Worm (Caenorhabditis elegans) whole organism, L4 larva: Measurements from ENCODE around the gene T06F4.1.

Experiments
- D1046.2 ChIP-seq: fragments of 200-800 bp; sonication (Bioruptor generic); IDR thresholded peaks from 2 replicates; pipeline ENCODE4 v1.3.6; 2022; ENCODE audit warnings: missing genetic modification characterization, missing compliant biosample characterization
- F26F4.8 ChIP-seq: fragments of 200-800 bp; sonication (Bioruptor generic); conservative IDR thresholded peaks from 2 replicates; pipeline ENCODE4 v1.3.6; 2022; ENCODE audit warnings: missing genetic modification characterization, missing compliant biosample characterization
- F44E2.7 ChIP-seq: fragments of 200-800 bp; sonication (Bioruptor generic); IDR thresholded peaks from 2 replicates; pipeline ENCODE4 v2.1.2; 2022; ENCODE audit warnings: missing genetic modification characterization, missing compliant biosample characterization
- Y5F2A.4 ChIP-seq: fragments of 200-800 bp; sonication (Bioruptor generic); optimal IDR thresholded peaks from 2 replicates; lab custom pipeline; 2018; ENCODE audit warnings: mild to moderate bottlenecking, missing genetic modification characterization, missing compliant biosample characterization
- arid-1 ChIP-seq: fragments of 200-800 bp; sonication (Bioruptor generic); conservative IDR thresholded peaks from 2 replicates; pipeline ENCODE4 v1.3.6; 2022; ENCODE audit warnings: missing genetic modification reagents, missing genetic modification characterization, missing compliant biosample characterization
- ceh-20 ChIP-seq: fragments of 200-800 bp; sonication (Bioruptor generic); IDR thresholded peaks from 2 replicates; pipeline ENCODE4 v1.3.6; 2022; ENCODE audit warnings: missing genetic modification reagents, missing genetic modification characterization, missing compliant biosample characterization
- ceh-28 ChIP-seq: fragments of 150-350 bp; optimal IDR thresholded peaks from 2 replicates; lab custom pipeline; 2014; ENCODE audit warnings: missing biosample characterization, missing genetic modification reagents, missing genetic modification characterization
- ceh-32 ChIP-seq: sonication (generic microtip); optimal IDR thresholded peaks from 2 replicates; lab custom pipeline; 2016; ENCODE audit warnings: mild to moderate bottlenecking, missing genetic modification characterization, missing compliant biosample characterization; ENCODE audit not compliant: poor library complexity
- ceh-44 ChIP-seq: fragments of 200-800 bp; sonication (Bioruptor generic); IDR thresholded peaks from 2 replicates; pipeline ENCODE4 v1.3.6; 2022; ENCODE audit warnings: missing genetic modification reagents, missing genetic modification characterization, missing compliant biosample characterization
- ces-1 ChIP-seq: fragments of 150-350 bp; sonication (generic microtip); optimal IDR thresholded peaks from 4 replicates; lab custom pipeline; 2014; ENCODE audit warnings: missing biosample characterization, missing genetic modification reagents, missing genetic modification characterization
- cey-2 ChIP-seq: sonication (generic microtip); optimal IDR thresholded peaks from 3 replicates; lab custom pipeline; 2017; ENCODE audit warnings: missing genetic modification characterization, mild to moderate bottlenecking, missing compliant biosample characterization, antibody characterized with exemption, borderline replicate concordance; ENCODE audit not compliant: insufficient read depth
- daf-16 ChIP-seq, 3 experiments: sonication (generic microtip); optimal IDR thresholded peaks; 2 replicates each; lab custom pipeline; 2016 to 2017; ENCODE audit warnings: missing genetic modification characterization in 3 of 3, missing genetic modification reagents in 3 of 3, mild to moderate bottlenecking in 2 of 3, missing compliant biosample characterization in 2 of 3, missing biosample characterization in 1 of 3, moderate library complexity in 1 of 3
- dmd-6 ChIP-seq: fragments of 200-800 bp; sonication (Bioruptor generic); IDR thresholded peaks from 2 replicates; pipeline ENCODE4 v1.3.6; 2022; ENCODE audit warnings: missing genetic modification reagents, missing genetic modification characterization, missing compliant biosample characterization
- duxl-1 ChIP-seq: sonication (generic microtip); optimal IDR thresholded peaks from 2 replicates; lab custom pipeline; 2016; ENCODE audit warnings: mild to moderate bottlenecking, missing genetic modification characterization, moderate library complexity, missing compliant biosample characterization; ENCODE audit not compliant: poor library complexity
- dve-1 ChIP-seq: sonication (generic microtip); optimal IDR thresholded peaks from 2 replicates; lab custom pipeline; 2017; ENCODE audit warnings: antibody characterized with exemption, mild to moderate bottlenecking, missing genetic modification characterization, missing compliant biosample characterization; ENCODE audit not compliant: insufficient read depth
- fkh-10 ChIP-seq: fragments of 150-350 bp; optimal IDR thresholded peaks from 2 replicates; lab custom pipeline; 2014; ENCODE audit warnings: missing biosample characterization, missing genetic modification reagents, missing genetic modification characterization
- hlh-11 ChIP-seq: fragments of 200-800 bp; sonication (Bioruptor generic); optimal IDR thresholded peaks from 2 replicates; lab custom pipeline; 2018; ENCODE audit warnings: mild to moderate bottlenecking, missing genetic modification characterization, missing compliant biosample characterization
- lim-7 ChIP-seq: fragments of 200-800 bp; sonication (Bioruptor generic); IDR thresholded peaks from 2 replicates; pipeline ENCODE4 v1.3.6; 2022; ENCODE audit warnings: missing genetic modification characterization, missing compliant biosample characterization
- lin-39 ChIP-seq: fragments of 150-350 bp; optimal IDR thresholded peaks from 2 replicates; lab custom pipeline; 2014; ENCODE audit warnings: missing biosample characterization, missing genetic modification reagents, missing genetic modification characterization
- lir-3 ChIP-seq: sonication (generic microtip); optimal IDR thresholded peaks from 2 replicates; lab custom pipeline; 2016; ENCODE audit warnings: mild to moderate bottlenecking, missing genetic modification characterization, missing compliant biosample characterization
- lsy-2 ChIP-seq, 2 experiments: fragments of 150-350 bp in 1 of 2; sonication (generic microtip) in 1 of 2; optimal IDR thresholded peaks; 2 replicates each; lab custom pipeline; 2014 to 2017; ENCODE audit warnings: missing biosample characterization in 2 of 2, missing genetic modification characterization in 2 of 2
- mep-1 ChIP-seq: fragments of 150-350 bp; sonication (generic microtip); optimal IDR thresholded peaks from 3 replicates; lab custom pipeline; 2014; ENCODE audit warnings: missing biosample characterization, missing genetic modification characterization
- nhr-11 ChIP-seq: fragments of 150-350 bp; optimal IDR thresholded peaks from 2 replicates; lab custom pipeline; 2014; ENCODE audit warnings: missing biosample characterization, missing genetic modification characterization
- nhr-237 ChIP-seq: sonication (generic microtip); optimal IDR thresholded peaks from 2 replicates; lab custom pipeline; 2017; ENCODE audit warnings: missing biosample characterization, missing genetic modification characterization
- nhr-6 ChIP-seq: fragments of 150-350 bp; optimal IDR thresholded peaks from 2 replicates; lab custom pipeline; 2014; ENCODE audit warnings: missing biosample characterization, missing genetic modification characterization
- pha-4 ChIP-seq, 2 experiments: fragments of 150-350 bp in 1 of 2; fragments of 200-800 bp in 1 of 2; sonication (Bioruptor generic) in 1 of 2; IDR thresholded peaks in 1 of 2; optimal IDR thresholded peaks in 1 of 2; 2 replicates each; pipeline versions ENCODE4 v1.3.6 to Lab custom; 2014 to 2022; ENCODE audit warnings: missing genetic modification characterization in 2 of 2, missing genetic modification reagents in 2 of 2, missing biosample characterization in 1 of 2, missing compliant biosample characterization in 1 of 2
- snpc-1.2 ChIP-seq: fragments of 200-800 bp; sonication (Bioruptor generic); IDR thresholded peaks from 2 replicates; pipeline ENCODE4 v1.3.6; 2022; ENCODE audit warnings: missing genetic modification reagents, missing genetic modification characterization, missing compliant biosample characterization
- unc-62 ChIP-seq, 3 experiments: fragments of 150-350 bp in 1 of 3; sonication (generic microtip); optimal IDR thresholded peaks in 2 of 3; peaks in 1 of 3; 1 replicate in 1 of 3; 2 replicates in 2 of 3; lab custom pipeline; 2014 to 2017; ENCODE audit warnings: missing biosample characterization in 3 of 3, missing genetic modification characterization in 3 of 3, missing genetic modification reagents in 3 of 3, missing genotype in 1 of 3
- zag-1 ChIP-seq: fragments of 150-350 bp; optimal IDR thresholded peaks from 2 replicates; lab custom pipeline; 2014; ENCODE audit warnings: missing biosample characterization, missing genetic modification characterization
- zip-11 ChIP-seq: fragments of 200-800 bp; sonication (Bioruptor generic); IDR thresholded peaks from 2 replicates; pipeline ENCODE4 v1.3.6; 2022; ENCODE audit warnings: missing genetic modification characterization, missing compliant biosample characterization
- ztf-11 ChIP-seq: fragments of 150-350 bp; optimal IDR thresholded peaks from 2 replicates; lab custom pipeline; 2014; ENCODE audit warnings: missing biosample characterization, missing genetic modification characterization

T06F4.1 gene

DNA sequence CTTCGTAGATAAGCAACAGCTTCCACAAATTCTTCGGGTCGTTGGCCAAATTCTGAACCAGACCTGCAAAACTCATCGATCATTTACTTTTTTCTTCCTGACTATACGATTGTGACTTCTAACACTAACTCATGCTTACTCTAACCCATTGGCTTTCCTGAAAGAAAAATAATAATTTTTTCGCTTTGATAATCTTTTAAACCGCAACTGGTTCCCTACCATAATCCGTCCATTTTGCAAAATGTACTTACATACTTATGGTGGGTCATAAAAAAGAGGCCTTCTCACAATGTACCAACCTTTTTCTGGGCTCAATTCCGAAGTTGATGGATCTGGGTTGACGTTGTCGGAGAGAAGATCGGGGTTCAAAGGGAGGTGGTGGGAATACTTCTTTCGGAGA lies 15.8 kb upstream of the T06F4.1 start:
- TF ChIP-seq dve-1 (tag; lab: Kevin White, UChicago) = peak; percentile 8
- TF ChIP-seq mep-1 (tag; lab: Kevin White, UChicago) = no peak
- TF ChIP-seq ceh-20 (GFP tag; lab: Robert Waterston, UW) = 0 out of 2 replicates have a peak, but pooled peaks have one; percentile 20
- TF ChIP-seq zip-11 (GFP tag; lab: Robert Waterston, UW) = no peak
- TF ChIP-seq F26F4.8 (GFP tag; lab: Robert Waterston, UW) = no peak
- no peak for TF ChIP-seq F44E2.7 (GFP tag; lab: Robert Waterston, UW)

DNA sequence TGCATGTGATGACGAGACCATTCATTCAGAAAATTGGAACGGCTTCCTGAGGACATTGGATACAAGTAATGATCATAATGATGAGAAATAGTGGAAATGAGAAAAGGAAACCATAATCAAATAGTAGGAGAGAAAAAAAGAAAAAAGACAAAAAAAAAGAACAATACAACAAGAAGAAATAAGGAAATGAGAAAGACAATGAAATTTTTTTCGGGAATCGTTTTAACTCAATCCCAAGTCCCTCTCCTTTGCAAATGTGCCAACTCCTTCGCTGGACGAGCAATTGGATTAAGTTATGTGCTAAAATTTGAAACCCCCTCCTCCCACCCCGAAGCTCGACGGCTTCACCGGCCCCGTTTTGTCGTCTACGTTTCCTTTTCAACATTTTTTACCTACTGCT lies 9.8 kb upstream of the T06F4.1 start:
- TF ChIP-seq ces-1 (GFP tag; lab: Kevin White, UChicago) (peak; percentile 38), lin-39 (tag; lab: Kevin White, UChicago) (no peak), Y5F2A.4 (no peak), ceh-20 (GFP tag; lab: Robert Waterston, UW) (no peak), lim-7 (GFP tag; lab: Robert Waterston, UW) (no peak), fkh-10 (GFP tag; lab: Kevin White, UChicago) (peak; percentile 64)
- TF ChIP-seq, all 104 proteins: peak for 2

ce11 chrX:4085489-4085888 lies 6.3 kb upstream of the T06F4.1 start:
- TF ChIP-seq D1046.2 (GFP tag; lab: Robert Waterston, UW) (no peak), unc-62 (GFP tag; optimal IDR thresholded peaks at IDR 0.05 in 1 of 2; lab: Kevin White, UChicago) (peak in 1 of 2 experiments; percentile 97), unc-62 (tag; optimal IDR thresholded peaks at IDR 0.05; lab: Kevin White, UChicago) (no peak)

DNA sequence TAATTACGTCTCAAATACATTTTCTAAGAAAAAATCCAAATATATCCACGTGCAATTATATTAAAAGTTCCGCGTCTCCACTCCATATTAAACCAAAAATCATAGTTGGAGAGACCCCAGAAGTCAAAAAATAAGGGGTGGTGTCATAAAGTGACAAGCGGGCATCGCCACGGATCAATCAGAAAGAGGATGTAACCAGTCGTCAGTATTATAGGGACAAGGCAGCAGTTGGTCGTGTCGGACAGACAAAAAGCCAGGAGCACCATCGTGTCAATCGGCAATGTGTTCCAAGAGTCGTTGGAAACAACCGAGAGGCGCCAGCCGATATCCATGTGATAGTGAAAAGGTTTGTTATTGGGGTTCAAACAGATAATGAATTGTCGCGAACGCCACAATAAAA lies 3.2 kb downstream of the T06F4.1 start:
- TF ChIP-seq nhr-6 (tag; lab: Kevin White, UChicago) (no peak), hlh-11 (peak; percentile 46), ceh-32 (tag; lab: Kevin White, UChicago) (no peak), arid-1 (GFP tag; lab: Robert Waterston, UW) (no peak), nhr-237 (no peak), lir-3 (tag; lab: Kevin White, UChicago) (no peak), cey-2 (tag; lab: Kevin White, UChicago) (no peak), daf-16 (GFP tag; optimal IDR thresholded peaks at IDR 0.05; lab: Kevin White, UChicago) (peak in 1 of 2 experiments; percentile 68), daf-16 (tag; optimal IDR thresholded peaks at IDR 0.05; lab: Kevin White, UChicago) (no peak), nhr-11 (tag; lab: Kevin White, UChicago) (peak; percentile 34), dmd-6 (no peak)

ce11 chrX:4072501-4072900 lies 6.7 kb downstream of the T06F4.1 start:
- TF ChIP-seq duxl-1 (tag; lab: Kevin White, UChicago) (no peak), snpc-1.2 (no peak)
- TF ChIP-seq, all 104 proteins: peak for 0

ce11 chrX:4068180-4068579 lies 11.0 kb downstream of the T06F4.1 start:
- TF ChIP-seq Y5F2A.4 = no peak
- TF ChIP-seq unc-62 (GFP tag; optimal IDR thresholded peaks at IDR 0.05 in 1 of 2; lab: Kevin White, UChicago) = peak in 1 of 2 experiments; percentile 70
- no peak for TF ChIP-seq unc-62 (tag; optimal IDR thresholded peaks at IDR 0.05; lab: Kevin White, UChicago)
- TF ChIP-seq ceh-28 (tag; lab: Kevin White, UChicago) = no peak
- no peak for TF ChIP-seq zag-1 (tag; lab: Kevin White, UChicago)
- TF ChIP-seq pha-4 (GFP tag; IDR thresholded peaks at IDR 0.05; lab: Robert Waterston, UW) = no peak
- no peak for TF ChIP-seq pha-4 (tag; optimal IDR thresholded peaks at IDR 0.05; lab: Kevin White, UChicago)
- no peak for TF ChIP-seq ceh-44 (GFP tag; lab: Robert Waterston, UW)
- TF ChIP-seq lsy-2 (tag; optimal IDR thresholded peaks at IDR 0.05; lab: Kevin White, UChicago) = no peak
- no peak for TF ChIP-seq ztf-11 (tag; lab: Kevin White, UChicago)
- TF ChIP-seq lin-39 (tag; lab: Kevin White, UChicago) = no peak
